Worm (Caenorhabditis elegans): Measurements from ENCODE around the gene F26G5.1.

F26G5.1 gene

ce11 chrV:4964671-4965420 lies 10.4 kb upstream of the F26G5.1 start:
- no peak for TF ChIP-seq unc-62 (GFP tag; optimal IDR thresholded peaks at IDR 0.05)

ce11 chrV:4965790-4966189 lies 9.5 kb upstream of the F26G5.1 start:
- TF ChIP-seq unc-62 (GFP tag; optimal IDR thresholded peaks at IDR 0.05), result no peak

ce11 chrV:4967238-4967637 lies 8.0 kb upstream of the F26G5.1 start:
- no peak for TF ChIP-seq unc-62 (GFP tag; optimal IDR thresholded peaks at IDR 0.05)

- TF ChIP-seq unc-62 (GFP tag; optimal IDR thresholded peaks at IDR 0.05), result no peak
Observed at ce11 chrV:4968775-4969174, 6.5 kb upstream of the F26G5.1 start.

- TF ChIP-seq unc-62 (GFP tag; optimal IDR thresholded peaks at IDR 0.05), result no peak
Observed at ce11 chrV:4969503-4969902, 5.8 kb upstream of the F26G5.1 start.

ce11 chrV:4972943-4973342 lies 2.3 kb upstream of the F26G5.1 start, which contains the start of gene srsx-9:
TSS of gene srsx-9 (minus strand) at chrV:4973043.
- TF ChIP-seq unc-62 (GFP tag; optimal IDR thresholded peaks at IDR 0.05), result no peak

- no peak for TF ChIP-seq unc-62 (GFP tag; optimal IDR thresholded peaks at IDR 0.05)
Observed at ce11 chrV:4974677-4975076, 601 bp upstream of the F26G5.1 start, which contains the start of gene srsx-10. TSS of gene srsx-10 (minus strand) at chrV:4974777.

ce11 chrV:4977539-4977938 lies 2.3 kb downstream of the F26G5.1 start:
- TF ChIP-seq unc-62 (GFP tag; optimal IDR thresholded peaks at IDR 0.05), result no peak

ce11 chrV:4979060-4979459 lies 3.8 kb downstream of the F26G5.1 start, which contains the start of gene srsx-11:
TSS of gene srsx-11 (minus strand) at chrV:4979160.
- no peak for TF ChIP-seq unc-62 (GFP tag; optimal IDR thresholded peaks at IDR 0.05)

- TF ChIP-seq unc-62 (GFP tag; optimal IDR thresholded peaks at IDR 0.05), result no peak
Observed at ce11 chrV:4980094-4980493, 4.8 kb downstream of the F26G5.1 start.

ce11 chrV:4980873-4981272 lies 5.6 kb downstream of the F26G5.1 start, which contains the start of gene srsx-12:
TSS of gene srsx-12 (minus strand) at chrV:4980973.
- TF ChIP-seq unc-62 (GFP tag; optimal IDR thresholded peaks at IDR 0.05), result no peak

ce11 chrV:4983091-4983490 lies 7.8 kb downstream of the F26G5.1 start, which contains the start of gene srsx-13:
TSS of gene srsx-13 (minus strand) at chrV:4983191.
- TF ChIP-seq unc-62 (GFP tag; optimal IDR thresholded peaks at IDR 0.05), result no peak

- no peak for TF ChIP-seq unc-62 (GFP tag; optimal IDR thresholded peaks at IDR 0.05)
Observed at ce11 chrV:4987097-4987496, 11.8 kb downstream of the F26G5.1 start, which contains the start of gene ncx-8. TSS of gene ncx-8 (minus strand) at chrV:4987197.

- TF ChIP-seq unc-62 (GFP tag; optimal IDR thresholded peaks at IDR 0.05), result no peak
Observed at ce11 chrV:4995155-4995554, 19.9 kb downstream of the F26G5.1 start, which contains the start of gene ncx-9. TSS of gene ncx-9 (minus strand) at chrV:4995255.

ce11 chrV:5000406-5000805 lies 25.1 kb downstream of the F26G5.1 start, which contains the start of gene ugt-7:
TSS of gene ugt-7 (minus strand) at chrV:5000566.
- no peak for TF ChIP-seq unc-62 (GFP tag; optimal IDR thresholded peaks at IDR 0.05)

- no peak for TF ChIP-seq unc-62 (GFP tag; optimal IDR thresholded peaks at IDR 0.05)
Observed at ce11 chrV:5001386-5001785, 26.1 kb downstream of the F26G5.1 start, which contains the start of gene srr-8. TSS of gene srr-8 (plus strand) at chrV:5001686.

- TF ChIP-seq unc-62 (GFP tag; optimal IDR thresholded peaks at IDR 0.05), result no peak
Observed at ce11 chrV:5012193-5012853, 37.0 kb downstream of the F26G5.1 start, which contains the start of gene srr-6. TSS of gene srr-6 (plus strand) at chrV:5012803.
